Worm (Caenorhabditis elegans): ENCODE results near the gene F10C1.9.

- TF ChIP-seq madf-8 (GFP tag; conservative IDR thresholded peaks at IDR 0.05) (no peak), dox-1 (GFP tag; IDR thresholded peaks at IDR 0.05) (no peak)
Observed at ce11 chrII:5730343-5731083, 14.6 kb downstream of the F10C1.9 start, which contains the start of the genes C18A3.7 and C18A3.11.
